Worm (Caenorhabditis elegans) whole organism, mixed stage, embryonic: ENCODE measurements around the gene M05D6.9.

Experiments used
- lin-13 ChIP-seq: fragments of 150-350 bp; optimal IDR thresholded peaks from 2 replicates; lab custom pipeline; 2014; ENCODE audit warnings: missing biosample characterization, missing genetic modification characterization
- nhr-237 ChIP-seq: fragments of 150-350 bp; optimal IDR thresholded peaks from 2 replicates; lab custom pipeline; 2014; ENCODE audit warnings: missing biosample characterization, missing genetic modification characterization
- nhr-28 ChIP-seq: fragments of 150-350 bp; optimal IDR thresholded peaks from 2 replicates; lab custom pipeline; 2014; ENCODE audit warnings: missing biosample characterization, missing genetic modification characterization
- nhr-76 ChIP-seq: sonication (generic microtip); optimal IDR thresholded peaks from 2 replicates; lab custom pipeline; 2017; ENCODE audit warnings: missing biosample characterization, missing genetic modification characterization
- pha-4 ChIP-seq: fragments of 150-350 bp; optimal IDR thresholded peaks from 2 replicates; lab custom pipeline; 2018; ENCODE audit warnings: missing biosample characterization, missing genetic modification reagents, missing genetic modification characterization
- snpc-4 ChIP-seq: fragments of 150-350 bp; optimal IDR thresholded peaks from 2 replicates; lab custom pipeline; 2014; ENCODE audit warnings: missing biosample characterization, missing genetic modification characterization
- unc-39 ChIP-seq: fragments of 150-350 bp; optimal IDR thresholded peaks from 2 replicates; lab custom pipeline; 2014; ENCODE audit warnings: missing biosample characterization, missing genetic modification characterization

ce11 chrII:8484546-8484945 is 9.5 kb upstream of the M05D6.9 start:
- TF ChIP-seq nhr-76 (no peak), nhr-28 (tag; lab: Kevin White, UChicago) (no peak), nhr-237 (no peak), snpc-4 (tag; lab: Kevin White, UChicago) (no peak), pha-4 (tag; lab: Kevin White, UChicago) (no peak), lin-13 (tag; lab: Kevin White, UChicago) (no peak), unc-39 (tag; lab: Kevin White, UChicago) (no peak)
